Fruit fly (Drosophila melanogaster): ENCODE results near the gene tral.

The tral gene

dm6 chr3L:12526433-12527113 is 11.7 kb downstream of the tral start, which contains the start of gene eIF2beta:
eIF2beta (minus strand) TSS chr3L:12526731.
- TF ChIP-seq CG34367 (tag; optimal IDR thresholded peaks at IDR 0.05) = peak; percentile 20
- TF ChIP-seq CG15710 (tag; optimal IDR thresholded peaks at IDR 0.05) = peak; percentile 12
- no peak for TF ChIP-seq CG10348 (GFP tag; IDR thresholded peaks at IDR 0.05)
- peak; percentile 0 for TF ChIP-seq Pif1B (GFP tag; optimal IDR thresholded peaks at IDR 0.05)
- TF ChIP-seq Snoo (tag; optimal IDR thresholded peaks at IDR 0.05) = peak; percentile 35
- TF ChIP-seq CG32121 (GFP tag; IDR thresholded peaks at IDR 0.05) = no peak
- 0 out of 3 replicates have a peak, but pooled peaks have one; percentile 9 for TF ChIP-seq CG4496 (GFP tag; IDR thresholded peaks at IDR 0.05)
- no peak for TF ChIP-seq Pif1A (GFP tag; optimal IDR thresholded peaks at IDR 0.05)
- peak; percentile 15 for TF ChIP-seq CG8159 (tag; optimal IDR thresholded peaks at IDR 0.05)
- TF ChIP-seq CG9948 (tag; optimal IDR thresholded peaks at IDR 0.05) = no peak
- TF ChIP-seq CG14655 (GFP tag; optimal IDR thresholded peaks at IDR 0.05) = peak; percentile 42
- no peak for TF ChIP-seq CG8301 (tag; optimal IDR thresholded peaks at IDR 0.05)
- TF ChIP-seq gl (tag; optimal IDR thresholded peaks at IDR 0.05) = peak; percentile 0
- TF ChIP-seq D1 (tag; optimal IDR thresholded peaks at IDR 0.05) = no peak

DNA sequence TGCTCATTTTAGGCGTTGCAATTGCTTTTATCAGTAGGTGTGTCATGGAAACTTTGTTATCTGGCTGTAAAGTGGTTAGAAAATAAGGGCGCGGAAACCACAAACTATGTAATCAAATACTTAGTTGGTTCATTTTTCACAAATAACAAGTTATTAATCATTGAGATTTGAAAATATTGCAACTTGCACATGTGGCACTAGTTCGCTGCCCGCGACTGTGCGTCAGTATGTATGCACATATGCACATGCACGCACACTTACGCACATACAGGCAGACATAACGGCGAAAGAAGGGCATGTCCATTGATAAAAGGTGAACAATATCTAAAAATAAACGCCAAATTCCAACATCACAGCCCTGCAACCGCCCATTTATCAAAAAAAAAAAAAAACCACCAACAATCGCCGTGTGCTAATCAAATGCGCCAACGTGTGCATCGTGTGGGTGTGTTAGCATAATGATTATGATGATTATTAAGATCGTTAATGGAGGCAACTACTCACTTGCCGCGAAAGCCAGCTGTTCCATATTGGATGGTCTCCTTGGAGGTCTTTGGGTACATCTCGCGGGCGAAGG is 14.7 kb downstream of the tral start:
- peak; percentile 79 for TF ChIP-seq Pif1A (GFP tag; optimal IDR thresholded peaks at IDR 0.05)
- peak; percentile 62 for TF ChIP-seq CG17806 (tag; optimal IDR thresholded peaks at IDR 0.05)
- peak; percentile 85 for TF ChIP-seq CG4496 (GFP tag; IDR thresholded peaks at IDR 0.05)
- peak; percentile 68 for TF ChIP-seq Snoo (tag; optimal IDR thresholded peaks at IDR 0.05)
- peak; percentile 72 for TF ChIP-seq CG12605 (GFP tag; IDR thresholded peaks at IDR 0.05)
- 0 out of 2 replicates have a peak, but pooled peaks have one; percentile 22 for TF ChIP-seq rn (GFP tag; IDR thresholded peaks at IDR 0.05)
- peak; percentile 51 for TF ChIP-seq CG9948 (tag; optimal IDR thresholded peaks at IDR 0.05)
- no peak for TF ChIP-seq CG13204 (GFP tag; optimal IDR thresholded peaks at IDR 0.05)
- TF ChIP-seq Pif1B (GFP tag; optimal IDR thresholded peaks at IDR 0.05) = peak; percentile 51
- TF ChIP-seq CG32121 (GFP tag; IDR thresholded peaks at IDR 0.05) = peak; percentile 74
- no peak for TF ChIP-seq D1 (tag; optimal IDR thresholded peaks at IDR 0.05)
- TF ChIP-seq CG34367 (tag; optimal IDR thresholded peaks at IDR 0.05) = peak; percentile 58
- peak; percentile 60 for TF ChIP-seq CG8159 (tag; optimal IDR thresholded peaks at IDR 0.05)
- TF ChIP-seq CG8301 (tag; optimal IDR thresholded peaks at IDR 0.05) = peak; percentile 73
- TF ChIP-seq gl (tag; optimal IDR thresholded peaks at IDR 0.05) = peak; percentile 39
- TF ChIP-seq CG10348 (GFP tag; IDR thresholded peaks at IDR 0.05) = no peak
- peak; percentile 71 for TF ChIP-seq CG14655 (GFP tag; optimal IDR thresholded peaks at IDR 0.05)
- TF ChIP-seq Ets98B (GFP tag; IDR thresholded peaks at IDR 0.05) = peak; percentile 82
- TF ChIP-seq EcR (GFP tag; optimal IDR thresholded peaks at IDR 0.05) = no peak
- peak; percentile 72; the same call in 2 of the 3 replicates for TF ChIP-seq fd96Ca (GFP tag; IDR thresholded peaks at IDR 0.05)
- TF ChIP-seq CG15710 (tag; optimal IDR thresholded peaks at IDR 0.05) = peak; percentile 47

DNA sequence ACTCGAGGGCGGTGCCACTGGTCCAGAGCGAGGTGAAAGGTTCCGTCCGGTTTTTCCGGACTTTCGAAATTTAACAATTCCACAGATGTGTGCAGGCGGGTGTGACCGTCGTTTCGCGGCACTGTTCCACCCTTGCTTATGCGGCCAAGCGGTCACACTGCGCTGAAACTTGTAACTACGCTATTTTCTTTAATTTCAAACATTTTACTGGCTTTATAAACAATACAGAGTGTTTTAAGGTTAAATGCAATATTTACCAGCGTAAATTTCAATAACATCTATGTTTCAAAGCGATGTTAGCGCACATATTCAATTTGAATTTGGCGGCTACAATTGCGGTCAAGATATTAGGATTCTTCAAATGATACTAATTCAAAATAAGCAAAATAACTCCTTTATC is 15.2 kb downstream of the tral start, which contains the start of gene nst:
nst (minus strand) TSS at position 128 of the 400 bp plus-strand sequence.
- TF ChIP-seq CG15710 (tag; optimal IDR thresholded peaks at IDR 0.05) (no peak), CG13204 (GFP tag; optimal IDR thresholded peaks at IDR 0.05) (no peak), CG10348 (GFP tag; IDR thresholded peaks at IDR 0.05) (no peak), EcR (GFP tag; optimal IDR thresholded peaks at IDR 0.05) (no peak), gl (tag; optimal IDR thresholded peaks at IDR 0.05) (no peak), CG32121 (GFP tag; IDR thresholded peaks at IDR 0.05) (no peak), Snoo (tag; optimal IDR thresholded peaks at IDR 0.05) (no peak), CG12605 (GFP tag; IDR thresholded peaks at IDR 0.05) (no peak), CG14655 (GFP tag; optimal IDR thresholded peaks at IDR 0.05) (no peak), CG8159 (tag; optimal IDR thresholded peaks at IDR 0.05) (no peak), Pif1B (GFP tag; optimal IDR thresholded peaks at IDR 0.05) (no peak), rn (GFP tag; IDR thresholded peaks at IDR 0.05) (no peak), CG4496 (GFP tag; IDR thresholded peaks at IDR 0.05) (no peak), CG17806 (tag; optimal IDR thresholded peaks at IDR 0.05) (no peak), D1 (tag; optimal IDR thresholded peaks at IDR 0.05) (no peak), CG9948 (tag; optimal IDR thresholded peaks at IDR 0.05) (no peak), CG8301 (tag; optimal IDR thresholded peaks at IDR 0.05) (no peak), CG34367 (tag; optimal IDR thresholded peaks at IDR 0.05) (no peak), Pif1A (GFP tag; optimal IDR thresholded peaks at IDR 0.05) (no peak), fd96Ca (GFP tag; IDR thresholded peaks at IDR 0.05) (no peak)

- TF ChIP-seq Snoo (tag; optimal IDR thresholded peaks at IDR 0.05) (no peak), CG32121 (GFP tag; IDR thresholded peaks at IDR 0.05) (no peak), CG17806 (tag; optimal IDR thresholded peaks at IDR 0.05) (no peak)
Measured at dm6 chr3L:12532220-12532619, 17.4 kb downstream of the tral start.

DNA sequence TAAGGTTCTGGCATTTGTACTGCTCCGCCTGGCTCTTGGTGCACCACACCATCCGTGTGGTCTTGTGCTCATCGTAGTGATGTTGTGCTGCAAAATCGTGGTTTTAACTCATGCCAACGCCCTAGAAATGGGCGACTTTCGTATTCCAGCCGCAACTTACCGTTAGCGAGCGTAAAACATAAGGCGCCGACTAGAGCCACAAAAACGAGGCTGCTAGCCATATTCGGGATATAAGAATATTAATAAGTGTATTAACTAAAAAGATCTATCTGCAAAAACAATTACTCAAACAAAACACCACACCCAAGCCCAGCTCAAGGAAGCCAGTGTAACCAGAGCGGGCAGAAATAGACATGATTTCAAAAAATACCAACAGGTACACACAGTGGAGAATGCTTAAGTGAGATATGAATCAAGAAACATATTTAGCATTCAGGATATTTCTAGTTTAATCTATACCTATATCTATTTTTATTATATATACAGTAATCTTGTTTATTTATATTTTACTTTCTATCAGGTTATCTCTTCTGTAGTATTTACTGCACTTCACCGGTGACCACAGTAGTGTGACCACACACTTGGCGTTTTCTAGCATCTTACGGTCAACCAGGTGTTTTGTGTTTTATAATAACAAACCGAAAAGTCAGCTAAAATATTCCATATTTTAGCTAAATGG is 18.7 kb downstream of the tral start, which contains the start of the genes Tsf2 and CG34242:
Tsf2 (minus strand) TSS at position 333 of the 679 bp plus-strand sequence.
CG34242 (plus strand) TSS at position 605 of the 679 bp plus-strand sequence.
- peak; percentile 84 for TF ChIP-seq CG17806 (tag; optimal IDR thresholded peaks at IDR 0.05)
- peak; percentile 95 for TF ChIP-seq CG32121 (GFP tag; IDR thresholded peaks at IDR 0.05)
- TF ChIP-seq CG8301 (tag; optimal IDR thresholded peaks at IDR 0.05) = peak; percentile 87
- peak; percentile 97 for TF ChIP-seq CG12605 (GFP tag; IDR thresholded peaks at IDR 0.05)
- peak; percentile 49 for TF ChIP-seq gl (tag; optimal IDR thresholded peaks at IDR 0.05)
- peak; percentile 91 for TF ChIP-seq CG10348 (GFP tag; IDR thresholded peaks at IDR 0.05)
- TF ChIP-seq CG14655 (GFP tag; optimal IDR thresholded peaks at IDR 0.05) = no peak
- TF ChIP-seq CG9948 (tag; optimal IDR thresholded peaks at IDR 0.05) = peak; percentile 88
- peak; percentile 74 for TF ChIP-seq Snoo (tag; optimal IDR thresholded peaks at IDR 0.05)
- peak; percentile 32 for TF ChIP-seq D1 (tag; optimal IDR thresholded peaks at IDR 0.05)
- peak; percentile 72 for TF ChIP-seq CG15710 (tag; optimal IDR thresholded peaks at IDR 0.05)
- TF ChIP-seq rn (GFP tag; IDR thresholded peaks at IDR 0.05) = peak; percentile 71
- no peak; the same call in 2 of the 3 replicates for TF ChIP-seq fd96Ca (GFP tag; IDR thresholded peaks at IDR 0.05)
- no peak for TF ChIP-seq EcR (GFP tag; optimal IDR thresholded peaks at IDR 0.05)
- peak; percentile 92 for TF ChIP-seq CG8159 (tag; optimal IDR thresholded peaks at IDR 0.05)
- TF ChIP-seq CG34367 (tag; optimal IDR thresholded peaks at IDR 0.05) = peak; percentile 10
- peak; percentile 95 for TF ChIP-seq CG4496 (GFP tag; IDR thresholded peaks at IDR 0.05)
- peak; percentile 88 for TF ChIP-seq Ets98B (GFP tag; IDR thresholded peaks at IDR 0.05)
- peak; percentile 64 for TF ChIP-seq Pif1A (GFP tag; optimal IDR thresholded peaks at IDR 0.05)
- peak; percentile 66 for TF ChIP-seq Pif1B (GFP tag; optimal IDR thresholded peaks at IDR 0.05)
- no peak for TF ChIP-seq CG13204 (GFP tag; optimal IDR thresholded peaks at IDR 0.05)
